Worm (Caenorhabditis elegans) whole organism, early embryonic: ENCODE results near the gene E01B7.2.

Source experiments
- B0310.2 ChIP-seq: sonication (generic microtip); optimal IDR thresholded peaks from 2 replicates; lab custom pipeline; 2016; ENCODE audit warnings: mild to moderate bottlenecking, missing genetic modification characterization, missing compliant biosample characterization
- F13C5.2 ChIP-seq: sonication (generic microtip); optimal IDR thresholded peaks from 2 replicates; lab custom pipeline; 2017; ENCODE audit warnings: mild to moderate bottlenecking, missing genetic modification characterization, inconsistent platforms, missing compliant biosample characterization
- ama-1 ChIP-seq: fragments of 150-350 bp; optimal IDR thresholded peaks from 2 replicates; lab custom pipeline; 2014
- ceh-13 ChIP-seq: fragments of 200-800 bp; sonication (Bioruptor generic); optimal IDR thresholded peaks from 2 replicates; lab custom pipeline; 2018; ENCODE audit warnings: mild to moderate bottlenecking, missing genetic modification characterization, missing compliant biosample characterization
- ets-7 ChIP-seq: sonication (generic microtip); optimal IDR thresholded peaks from 2 replicates; lab custom pipeline; 2016; ENCODE audit warnings: missing genotype, missing genetic modification characterization, missing compliant biosample characterization
- flt-1 ChIP-seq: fragments of 200-800 bp; sonication (Bioruptor generic); IDR thresholded peaks from 2 replicates; pipeline ENCODE4 v1.3.6; 2022; ENCODE audit warnings: missing genetic modification characterization, missing compliant biosample characterization
- hmg-4 ChIP-seq: fragments of 200-800 bp; sonication (Bioruptor generic); optimal IDR thresholded peaks from 2 replicates; lab custom pipeline; 2018; ENCODE audit warnings: mild to moderate bottlenecking, missing genetic modification characterization, missing compliant biosample characterization
- pes-1 ChIP-seq: fragments of 200-800 bp; sonication (Bioruptor generic); IDR thresholded peaks from 2 replicates; pipeline ENCODE4 v1.3.6; 2022; ENCODE audit warnings: missing genetic modification reagents, missing genetic modification characterization, missing compliant biosample characterization
- tbx-11 ChIP-seq: fragments of 200-800 bp; sonication (Bioruptor generic); IDR thresholded peaks from 2 replicates; pipeline ENCODE4 v1.3.6; 2022; ENCODE audit warnings: missing genetic modification characterization, missing compliant biosample characterization

DNA sequence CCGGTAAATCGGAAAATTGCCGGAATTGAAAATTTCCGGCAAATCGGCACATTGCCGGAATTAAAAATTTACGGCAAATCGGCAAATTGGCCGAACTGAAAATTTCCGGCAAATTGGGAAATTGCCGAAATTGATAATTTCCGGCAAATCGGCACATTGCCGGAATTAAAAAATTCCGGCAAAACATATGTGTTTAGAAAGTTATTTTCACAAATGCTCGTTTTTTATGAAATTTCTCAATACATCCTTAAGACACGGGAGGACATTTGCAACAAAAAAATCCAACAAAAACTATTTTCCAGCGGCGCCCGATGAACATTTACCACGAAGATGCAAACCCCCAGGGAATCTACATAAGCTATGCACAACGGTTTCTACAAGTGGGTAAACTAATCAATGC, 2.8 kb upstream of the E01B7.2 start, which contains the start of gene C06H5.8:
- TF ChIP-seq hmg-4 (no peak), F13C5.2 (tag; lab: Kevin White, UChicago) (no peak), ceh-13 (GFP tag; lab: Kevin White, UChicago) (no peak), ets-7 (tag; lab: Kevin White, UChicago) (no peak), B0310.2 (tag; lab: Kevin White, UChicago) (no peak), pes-1 (no peak), flt-1 (GFP tag; lab: Robert Waterston, UW) (no peak), ama-1 (lab: Kevin White, UChicago) (no peak), tbx-11 (GFP tag; lab: Robert Waterston, UW) (no peak)
